Worm (Caenorhabditis elegans): ENCODE results near the gene tra-2.

ce11 chrII:6908689-6909088 is 56.8 kb downstream of the tra-2 start:
- no peak for TF ChIP-seq elt-2 (tag; optimal IDR thresholded peaks at IDR 0.05)
- no peak for TF ChIP-seq ama-1 (optimal IDR thresholded peaks at IDR 0.05)
- no peak for TF ChIP-seq unc-39 (tag; optimal IDR thresholded peaks at IDR 0.05)
- no peak for TF ChIP-seq nhr-67 (tag; optimal IDR thresholded peaks at IDR 0.05)
- no peak for TF ChIP-seq nhr-76 (tag; optimal IDR thresholded peaks at IDR 0.05)
- TF ChIP-seq eor-1 (tag; optimal IDR thresholded peaks at IDR 0.05), result no peak
- TF ChIP-seq skn-1 (tag; optimal IDR thresholded peaks at IDR 0.05), result no peak
- TF ChIP-seq fos-1 (tag; optimal IDR thresholded peaks at IDR 0.05), result no peak
- TF ChIP-seq nhr-11 (tag; optimal IDR thresholded peaks at IDR 0.05), result no peak
- no peak for TF ChIP-seq nfya-1 (tag; optimal IDR thresholded peaks at IDR 0.05; ENCODE audit: insufficient read depth)
- no peak for TF ChIP-seq snpc-4 (tag; optimal IDR thresholded peaks at IDR 0.05)
- TF ChIP-seq R02D3.7 (tag; optimal IDR thresholded peaks at IDR 0.05), result no peak
- TF ChIP-seq nhr-25 (tag; optimal IDR thresholded peaks at IDR 0.05), result no peak
- TF ChIP-seq lin-15B (tag; optimal IDR thresholded peaks at IDR 0.05), result no peak

All from whole organism, L3 larva.